Fruit fly (Drosophila melanogaster) Kc167 (cell line): ENCODE data around the gene Sfp23F.

ENCODE experiments used
- Myc ChIP-seq: fragments of >200 bp; optimal IDR thresholded peaks from 2 replicates; lab custom pipeline; 2017; ENCODE audit warnings: missing external identifiers
- Sin3A ChIP-seq: fragments of >200 bp; optimal IDR thresholded peaks from 2 replicates; lab custom pipeline; 2018; ENCODE audit warnings: missing external identifiers
- h ChIP-seq: fragments of >200 bp; optimal IDR thresholded peaks from 3 replicates; lab custom pipeline; 2018; ENCODE audit warnings: missing external identifiers
- insv ChIP-seq: fragments of >200 bp; optimal IDR thresholded peaks from 3 replicates; lab custom pipeline; 2018; ENCODE audit warnings: missing external identifiers
- psq ChIP-seq: fragments of >200 bp; optimal IDR thresholded peaks from 2 replicates; lab custom pipeline; 2017; ENCODE audit warnings: missing external identifiers
- ttk ChIP-seq: sonication (Bioruptor generic); optimal IDR thresholded peaks from 2 replicates; lab custom pipeline; 2017; ENCODE audit warnings: missing external identifiers

The Sfp23F gene

DNA sequence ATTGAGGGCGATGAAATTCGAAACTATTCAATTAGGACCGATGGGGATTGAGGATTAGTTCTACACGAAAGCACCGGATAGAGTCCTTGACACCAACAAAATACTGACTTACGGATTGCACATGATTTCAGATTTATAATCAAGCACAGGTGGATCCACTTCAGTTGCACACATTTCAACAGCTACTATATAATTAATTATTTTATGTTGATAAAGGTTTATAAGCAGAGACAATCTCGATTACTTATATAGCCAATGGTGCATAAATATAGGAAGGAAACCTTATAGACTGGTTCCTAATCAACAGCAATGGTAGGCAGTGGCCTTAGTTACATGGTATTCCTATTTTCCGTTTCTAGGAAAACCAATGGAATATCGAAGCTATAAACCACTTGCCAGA lies 19.1 kb downstream of the Sfp23F start:
- TF ChIP-seq insv (lab: Kevin White, UChicago) = no peak
- TF ChIP-seq Sin3A (lab: Kevin White, UChicago) = no peak

DNA sequence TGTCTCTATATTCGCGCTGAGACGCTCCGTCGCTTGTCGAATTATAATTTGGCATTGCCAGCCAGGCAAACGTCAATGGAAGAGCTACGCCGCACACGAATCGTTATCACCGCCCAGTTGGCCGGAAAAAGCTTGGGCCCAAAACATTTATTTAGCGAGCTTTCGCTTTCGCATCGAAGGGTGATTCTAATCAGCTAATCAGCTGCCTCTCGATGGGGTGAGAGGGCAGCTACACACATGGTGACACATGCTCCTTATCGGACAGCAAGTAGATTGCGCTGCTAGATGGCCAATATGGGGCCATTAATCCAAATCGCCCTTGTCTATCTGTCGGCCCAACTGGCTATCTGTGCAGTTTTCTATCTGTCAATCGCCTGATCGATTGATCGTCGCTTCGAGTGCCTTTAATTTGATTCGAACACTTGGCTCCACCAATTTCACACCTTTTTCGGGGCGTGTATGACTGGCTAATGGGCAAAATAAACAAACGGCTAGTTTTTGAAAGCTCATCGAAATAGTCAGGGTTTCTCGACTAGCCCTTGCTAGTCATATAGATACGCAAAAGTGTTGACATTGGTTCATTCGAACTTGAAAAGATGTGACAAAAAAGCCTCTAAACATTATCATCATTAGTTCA lies 21.4 kb downstream of the Sfp23F start:
- TF ChIP-seq psq (lab: Kevin White, UChicago) (no peak), h (lab: Kevin White, UChicago) (no peak), Myc (no peak), ttk (no peak), insv (lab: Kevin White, UChicago) (no peak), Sin3A (lab: Kevin White, UChicago) (no peak)

DNA sequence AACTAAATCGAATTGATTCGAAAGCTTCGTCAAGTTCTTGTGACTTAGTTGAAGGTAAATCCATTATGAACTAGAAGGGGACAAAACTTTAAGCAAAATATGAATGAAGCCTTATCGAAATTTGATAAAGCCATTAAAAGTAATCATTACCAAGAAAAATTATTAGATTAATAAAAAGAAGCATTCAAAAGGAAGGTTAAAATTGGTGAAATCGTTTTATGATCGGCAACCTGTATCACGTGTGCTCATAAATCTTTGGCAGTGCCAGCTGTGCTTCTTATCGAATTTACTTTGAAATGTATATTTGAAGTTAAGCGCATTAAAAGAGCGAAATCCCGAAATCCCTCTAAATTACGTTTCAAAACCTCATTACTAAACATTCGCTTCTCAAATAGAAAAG lies 25.7 kb downstream of the Sfp23F start:
- TF ChIP-seq Sin3A (lab: Kevin White, UChicago) (no peak), Myc (no peak), psq (lab: Kevin White, UChicago) (no peak), h (lab: Kevin White, UChicago) (no peak), ttk (no peak), insv (lab: Kevin White, UChicago) (no peak)

DNA sequence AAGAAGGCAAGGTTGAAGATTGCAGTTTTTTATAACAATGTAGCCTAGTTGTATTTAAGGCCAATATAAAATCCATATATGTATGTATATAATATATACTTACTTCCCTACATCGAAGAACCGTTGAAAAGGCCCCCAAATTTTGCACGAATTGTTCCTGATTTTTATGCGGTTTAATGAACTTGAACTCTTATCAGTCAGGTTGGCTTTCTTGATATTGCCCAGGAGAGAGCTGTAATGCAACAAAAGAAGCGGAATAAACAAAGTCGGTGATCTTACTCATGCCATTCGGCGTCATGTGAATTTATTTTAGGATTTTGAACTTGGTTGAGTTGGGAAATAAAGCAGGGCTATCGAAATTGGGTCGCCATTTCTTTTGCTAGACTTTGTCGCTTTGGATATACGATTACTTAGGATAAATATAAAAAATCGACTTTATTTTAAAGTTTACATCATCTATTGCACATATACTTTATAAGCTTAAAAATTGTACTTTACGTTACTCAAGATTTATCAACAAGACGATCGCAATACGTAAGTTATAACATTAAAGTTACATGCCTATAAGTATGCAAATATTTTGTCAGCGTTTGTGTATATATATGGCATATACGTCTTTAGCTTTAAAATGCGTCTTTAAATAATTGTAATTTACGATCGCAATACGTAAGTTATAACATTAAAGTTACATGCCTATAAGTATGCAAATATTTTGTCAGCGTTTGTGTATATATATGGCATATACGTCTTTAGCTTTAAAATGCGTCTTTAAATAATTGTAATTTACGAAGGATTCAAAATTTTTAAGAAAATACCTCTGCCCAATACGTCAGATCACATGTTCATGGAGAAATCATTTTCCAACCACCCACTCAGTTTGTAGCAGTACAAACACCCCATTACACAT lies 30.5 kb downstream of the Sfp23F start, which contains the start of gene CG8838:
Gene CG8838 (plus strand): TSS at position 857 of the 907 bp plus-strand sequence.
- TF ChIP-seq Myc = no peak
- TF ChIP-seq psq (lab: Kevin White, UChicago) = no peak
- no peak for TF ChIP-seq h (lab: Kevin White, UChicago)
- TF ChIP-seq insv (lab: Kevin White, UChicago) = no peak
- TF ChIP-seq ttk = no peak
- TF ChIP-seq Sin3A (lab: Kevin White, UChicago) = no peak

DNA sequence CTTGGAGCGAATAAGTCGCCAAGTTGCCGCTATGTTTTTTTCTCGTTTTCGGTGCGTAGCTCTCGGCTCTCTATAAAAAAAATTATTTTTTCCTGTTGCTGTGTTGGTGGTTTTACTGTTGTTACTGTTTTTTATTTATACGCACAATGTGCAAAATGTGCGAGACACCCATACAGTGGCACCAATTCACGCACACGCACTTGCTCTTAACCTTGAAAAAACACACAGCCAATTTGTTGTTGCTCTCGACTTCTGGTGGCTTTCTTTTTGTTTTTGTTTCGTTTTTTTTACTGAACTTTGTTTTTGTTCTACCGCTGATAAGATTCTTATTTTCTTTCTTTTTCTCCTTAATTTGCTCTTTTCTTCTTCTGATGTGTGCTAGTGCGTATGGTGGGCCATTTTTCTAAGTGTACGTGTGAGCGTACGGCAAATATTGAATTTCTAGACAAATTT lies 31.3 kb downstream of the Sfp23F start:
- TF ChIP-seq ttk = no peak
- TF ChIP-seq Sin3A (lab: Kevin White, UChicago) = no peak
- TF ChIP-seq Myc = no peak
- TF ChIP-seq insv (lab: Kevin White, UChicago) = no peak
- no peak for TF ChIP-seq h (lab: Kevin White, UChicago)
- TF ChIP-seq psq (lab: Kevin White, UChicago) = no peak

DNA sequence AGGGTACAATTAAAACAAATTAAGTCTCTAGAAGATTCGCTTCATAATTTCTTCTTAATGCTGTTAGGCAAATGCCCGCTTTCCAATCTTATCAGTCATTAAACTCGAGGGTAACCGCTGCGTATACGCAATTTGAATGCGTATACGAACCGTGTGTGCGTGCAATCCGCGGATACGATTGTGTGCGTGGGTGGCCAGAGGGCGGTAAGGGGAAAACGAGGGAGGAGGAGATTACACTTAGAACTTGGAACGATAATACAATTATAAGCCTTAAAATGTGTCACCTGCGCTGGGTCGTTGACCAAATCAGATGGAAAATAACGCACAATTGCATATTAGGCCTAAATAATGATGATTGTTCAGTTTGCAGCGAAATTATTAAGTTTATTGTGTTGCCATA lies 31.8 kb downstream of the Sfp23F start:
- TF ChIP-seq insv (lab: Kevin White, UChicago) = no peak
- TF ChIP-seq h (lab: Kevin White, UChicago) = no peak
- TF ChIP-seq Sin3A (lab: Kevin White, UChicago) = no peak
- TF ChIP-seq Myc = no peak
- TF ChIP-seq psq (lab: Kevin White, UChicago) = no peak
- no peak for TF ChIP-seq ttk

DNA sequence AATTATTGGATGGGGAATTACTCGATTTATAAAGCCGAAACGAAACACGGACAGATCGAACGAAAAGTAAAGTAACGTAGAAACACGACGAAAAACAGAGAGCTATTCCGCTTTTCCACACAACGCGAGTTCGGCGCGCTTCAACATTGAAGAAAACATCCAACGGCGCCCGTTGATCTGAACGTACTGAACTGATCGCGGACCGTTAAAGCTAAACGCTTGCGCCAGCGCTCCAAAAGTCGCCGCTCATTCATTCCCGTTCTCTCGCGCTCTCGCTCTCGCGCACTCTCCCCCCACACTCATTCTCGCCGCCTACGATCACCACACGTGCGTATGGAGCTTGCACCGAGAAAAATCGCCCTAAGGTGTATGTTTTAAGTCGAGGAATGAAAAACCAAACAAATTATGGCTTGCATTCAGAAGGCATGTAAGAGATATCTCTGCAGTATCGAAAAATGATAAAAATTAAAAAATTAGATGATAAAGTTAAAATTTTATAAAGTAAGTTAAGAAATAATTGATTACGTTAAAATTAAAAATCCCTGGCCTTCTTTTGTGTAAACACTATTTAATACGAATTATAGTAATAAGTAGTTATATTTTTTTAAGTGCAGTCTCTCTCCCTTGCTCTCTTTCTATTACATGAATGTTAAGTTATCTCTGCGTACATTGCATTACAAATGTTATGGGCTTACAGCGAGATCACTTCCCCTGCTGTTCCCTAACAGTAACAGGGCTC lies 32.7 kb downstream of the Sfp23F start, which contains the start of gene E23:
Gene E23 (minus strand): TSS at position 188 of the 739 bp plus-strand sequence.
- no peak for TF ChIP-seq Myc
- TF ChIP-seq h (lab: Kevin White, UChicago) = no peak
- no peak for TF ChIP-seq psq (lab: Kevin White, UChicago)
- no peak for TF ChIP-seq insv (lab: Kevin White, UChicago)
- TF ChIP-seq ttk = no peak
- TF ChIP-seq Sin3A (lab: Kevin White, UChicago) = no peak

DNA sequence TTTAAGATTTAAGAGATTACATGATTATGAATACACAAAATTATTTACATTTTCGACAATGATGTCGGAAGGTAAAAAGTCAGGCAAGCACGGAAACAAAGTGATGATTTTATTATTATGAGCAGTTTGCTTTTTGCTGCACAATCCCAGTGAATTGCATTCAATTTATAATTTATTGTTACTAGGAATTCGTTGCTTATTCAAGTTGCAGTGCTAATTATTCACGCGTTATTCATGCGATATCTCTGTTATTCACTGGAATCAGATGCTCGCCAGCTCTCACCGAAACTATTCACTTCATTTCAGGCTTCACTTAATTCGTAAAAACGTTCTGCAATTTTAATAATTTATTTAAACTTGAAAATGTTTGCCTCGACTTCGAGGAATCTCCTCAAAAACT lies 33.8 kb downstream of the Sfp23F start:
- TF ChIP-seq insv (lab: Kevin White, UChicago) (no peak), h (lab: Kevin White, UChicago) (no peak), ttk (no peak), psq (lab: Kevin White, UChicago) (no peak), Myc (no peak), Sin3A (lab: Kevin White, UChicago) (no peak)

DNA sequence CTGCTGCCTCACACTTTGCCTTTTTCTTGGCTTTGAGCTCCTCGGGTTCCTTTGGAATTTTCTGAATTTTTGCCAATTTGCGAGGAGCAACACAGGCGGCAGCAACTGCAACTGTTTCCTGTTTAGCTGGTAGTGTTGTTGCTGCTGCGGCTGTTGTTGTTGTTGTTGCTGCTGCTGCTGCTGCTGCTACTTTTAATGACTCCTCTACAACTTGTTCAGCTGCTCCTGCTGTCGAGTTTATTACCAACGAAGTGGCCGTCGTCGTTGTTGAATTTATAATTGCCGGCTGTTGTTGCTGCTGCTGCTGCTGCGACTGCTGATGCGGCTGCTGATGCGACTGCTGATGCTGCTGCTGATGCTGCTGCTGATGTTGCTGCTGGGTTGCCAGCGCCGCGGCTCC lies 34.6 kb downstream of the Sfp23F start:
- TF ChIP-seq psq (lab: Kevin White, UChicago) (no peak), ttk (no peak), Sin3A (lab: Kevin White, UChicago) (no peak), Myc (no peak), h (lab: Kevin White, UChicago) (no peak), insv (lab: Kevin White, UChicago) (no peak)

DNA sequence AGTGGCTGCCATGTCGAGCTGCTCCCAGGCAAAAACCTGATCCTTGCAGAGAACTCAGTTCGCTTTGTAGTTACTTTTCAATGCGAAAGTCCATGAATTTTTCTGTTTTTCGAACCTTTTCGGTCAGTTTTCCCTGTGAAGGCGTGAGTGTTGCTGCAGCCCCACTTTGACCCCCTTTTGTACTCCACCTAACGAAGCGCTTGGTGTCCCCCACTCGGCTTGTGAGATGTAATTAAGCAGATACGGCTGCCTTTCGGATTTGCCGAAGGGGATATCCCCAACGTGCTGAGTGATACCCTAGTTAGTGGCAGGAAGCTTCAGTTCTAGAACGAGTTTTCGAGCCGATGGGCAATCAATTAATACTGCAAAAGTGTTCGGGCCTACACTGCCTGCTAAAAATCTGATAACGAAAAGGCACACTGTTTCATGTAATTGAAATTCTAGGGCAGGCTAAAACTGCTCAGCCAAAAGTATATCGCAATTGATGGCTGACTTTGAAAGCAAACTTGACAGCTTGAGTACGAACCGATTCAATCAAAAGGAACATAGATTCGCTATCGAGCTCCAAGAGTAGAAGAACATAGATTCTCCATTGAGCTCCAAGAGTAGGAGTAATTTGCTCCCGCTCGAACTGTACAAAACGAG lies 35.8 kb downstream of the Sfp23F start:
- TF ChIP-seq ttk (no peak), h (lab: Kevin White, UChicago) (no peak), Sin3A (lab: Kevin White, UChicago) (no peak), insv (lab: Kevin White, UChicago) (no peak), psq (lab: Kevin White, UChicago) (no peak), Myc (no peak)

DNA sequence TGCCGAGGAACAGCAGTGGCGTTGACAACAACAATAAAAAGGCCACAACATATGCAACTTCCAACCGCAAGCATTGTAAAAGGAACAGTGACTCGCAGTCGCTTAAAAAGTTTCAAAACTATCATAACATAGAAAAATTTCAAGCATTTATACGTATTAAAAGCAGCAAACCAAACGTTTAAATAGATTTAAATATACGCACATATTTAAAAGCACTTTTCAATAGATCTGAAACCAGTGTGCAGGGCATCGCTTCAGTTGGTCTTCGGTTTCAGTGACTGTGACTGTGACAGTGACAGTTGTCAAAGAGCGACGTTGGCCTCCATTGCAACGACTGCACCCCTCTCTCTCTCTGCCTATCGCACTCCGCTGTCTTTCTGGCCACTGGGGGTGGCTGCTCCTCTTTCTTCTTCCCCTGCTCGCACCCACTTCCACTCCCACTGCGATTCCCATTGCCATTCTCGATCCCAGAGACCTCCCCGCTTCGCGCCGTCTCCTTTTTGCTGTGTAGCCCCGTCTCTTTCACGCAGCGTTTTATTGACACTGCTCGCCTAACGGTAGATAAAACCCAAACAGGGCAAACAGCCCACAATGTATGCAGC lies 39.3 kb downstream of the Sfp23F start:
- TF ChIP-seq Myc = no peak
- TF ChIP-seq h (lab: Kevin White, UChicago) = no peak
- no peak for TF ChIP-seq insv (lab: Kevin White, UChicago)
- no peak for TF ChIP-seq ttk
- no peak for TF ChIP-seq psq (lab: Kevin White, UChicago)
- TF ChIP-seq Sin3A (lab: Kevin White, UChicago) = no peak
